Fruit fly (Drosophila melanogaster): ENCODE results near the gene CG33107.

DNA sequence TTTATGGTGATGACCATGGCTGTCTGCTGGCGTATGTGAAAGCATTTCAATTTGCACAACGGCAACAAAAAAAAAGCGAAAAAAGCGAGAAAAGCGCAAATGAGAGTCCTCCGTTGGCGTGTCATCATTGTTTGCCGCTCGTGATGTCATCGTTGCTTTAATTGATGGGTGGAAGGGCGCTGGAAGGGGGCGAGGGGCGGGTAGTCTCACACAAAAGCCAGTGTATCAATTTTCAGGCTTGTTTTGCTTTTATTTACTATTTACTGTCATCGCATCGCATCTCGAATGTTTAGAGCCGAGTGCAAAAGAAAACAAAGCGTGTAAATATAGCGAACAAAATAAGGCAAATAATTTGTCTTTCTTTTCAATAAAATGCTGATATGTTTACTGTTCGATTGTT, 4.8 kb upstream of the CG33107 start:
- no peak for TF ChIP-seq ttk (optimal IDR thresholded peaks at IDR 0.05)
- no peak for TF ChIP-seq psq (optimal IDR thresholded peaks at IDR 0.05)
- no peak for TF ChIP-seq Sin3A (optimal IDR thresholded peaks at IDR 0.05)
